Fruit fly (Drosophila melanogaster) whole organism, wandering third instar larva: ENCODE results near the gene Miga.

Source experiments
- CG9705 ChIP-seq: fragments of 200-800 bp; sonication (Bioruptor generic); optimal IDR thresholded peaks from 2 replicates; lab custom pipeline; 2018; ENCODE audit warnings: missing biosample characterization, mild to moderate bottlenecking, missing genetic modification characterization
- CrebA ChIP-seq: fragments of 200-800 bp; sonication (Bioruptor generic); optimal IDR thresholded peaks from 2 replicates; lab custom pipeline; 2016; ENCODE audit warnings: missing biosample characterization, mild to moderate bottlenecking, missing genetic modification characterization, borderline replicate concordance
- Dfd ChIP-seq: fragments of >200 bp; optimal IDR thresholded peaks from 2 replicates; lab custom pipeline; 2017; ENCODE audit warnings: missing biosample characterization, missing genetic modification characterization
- Dif ChIP-seq: fragments of 200-275, 200-300 bp; sonication (Bioruptor generic); optimal IDR thresholded peaks from 2 replicates; lab custom pipeline; 2018; ENCODE audit warnings: missing biosample characterization, missing genetic modification characterization; ENCODE audit not compliant: partially characterized antibody
- GATAd ChIP-seq: sonication (Bioruptor generic); optimal IDR thresholded peaks from 2 replicates; lab custom pipeline; 2016; ENCODE audit warnings: missing biosample characterization, missing genetic modification characterization
- HLH106 ChIP-seq: fragments of 200-800 bp; optimal IDR thresholded peaks from 3 replicates; lab custom pipeline; 2019; ENCODE audit warnings: missing biosample characterization, mild to moderate bottlenecking, missing genetic modification characterization, moderate library complexity
- Hnf4 ChIP-seq: fragments of 200-800 bp; sonication (Bioruptor generic); optimal IDR thresholded peaks from 2 replicates; lab custom pipeline; 2016; ENCODE audit warnings: missing biosample characterization, mild to moderate bottlenecking, missing genetic modification characterization
- Mio ChIP-seq: sonication (Bioruptor generic); optimal IDR thresholded peaks from 2 replicates; lab custom pipeline; 2016; ENCODE audit warnings: missing biosample characterization, missing genetic modification characterization
- OdsH ChIP-seq: fragments of 200-800 bp; sonication (Bioruptor generic); optimal IDR thresholded peaks from 2 replicates; lab custom pipeline; 2016; ENCODE audit warnings: missing biosample characterization, mild to moderate bottlenecking, missing genetic modification characterization
- Rel ChIP-seq, 2 experiments: fragments of 200-800 bp; sonication (Bioruptor generic) in 1 of 2; optimal IDR thresholded peaks; 2 replicates in 1 of 2; 3 replicates in 1 of 2; lab custom pipeline; 2016 to 2019; ENCODE audit warnings: mild to moderate bottlenecking in 2 of 2, missing biosample characterization in 2 of 2, missing genetic modification characterization in 2 of 2, moderate library complexity in 1 of 2
- Sp1 ChIP-seq: fragments of 200-800 bp; sonication (Bioruptor generic); optimal IDR thresholded peaks from 3 replicates; lab custom pipeline; 2019; ENCODE audit warnings: missing biosample characterization, mild to moderate bottlenecking, missing genetic modification characterization, moderate library complexity
- Vsx2 ChIP-seq: fragments of 200-300, 225-300 bp; sonication (Bioruptor generic); optimal IDR thresholded peaks from 2 replicates; lab custom pipeline; 2018; ENCODE audit warnings: missing biosample characterization, missing genetic modification characterization; ENCODE audit not compliant: partially characterized antibody
- br ChIP-seq: fragments of 200-800 bp; sonication (Bioruptor generic); optimal IDR thresholded peaks from 2 replicates; lab custom pipeline; 2016; ENCODE audit warnings: missing biosample characterization, missing genetic modification characterization
- brk ChIP-seq: fragments of 200-800 bp; sonication (Bioruptor generic); optimal IDR thresholded peaks from 2 replicates; lab custom pipeline; 2016; ENCODE audit warnings: missing biosample characterization, mild to moderate bottlenecking, missing genetic modification characterization
- dl ChIP-seq, 2 experiments: fragments of 175-275, 200-275 bp in 1 of 2; fragments of 200-275 bp in 1 of 2; sonication (Bioruptor generic); optimal IDR thresholded peaks; lab custom pipeline; 2018; ENCODE audit warnings: mild to moderate bottlenecking in 2 of 2, missing biosample characterization in 2 of 2, missing genetic modification characterization in 2 of 2, moderate library complexity in 2 of 2; ENCODE audit not compliant: partially characterized antibody in 2 of 2, insufficient read depth in 1 of 2
- dmrt93B ChIP-seq: fragments of 200-800 bp; sonication (Bioruptor generic); optimal IDR thresholded peaks from 2 replicates; lab custom pipeline; 2018; ENCODE audit warnings: missing biosample characterization, mild to moderate bottlenecking, missing genetic modification characterization
- dsf ChIP-seq: sonication (Bioruptor generic); optimal IDR thresholded peaks from 2 replicates; lab custom pipeline; 2016; ENCODE audit warnings: missing biosample characterization, missing genetic modification characterization, borderline replicate concordance
- ey ChIP-seq: fragments of 200-800 bp; sonication (Bioruptor generic); optimal IDR thresholded peaks from 2 replicates; lab custom pipeline; 2016; ENCODE audit warnings: missing biosample characterization, missing genetic modification characterization
- foxo ChIP-seq, 2 experiments: fragments of 200-800 bp; sonication (Bioruptor generic); optimal IDR thresholded peaks; 2 replicates in 1 of 2; 3 replicates in 1 of 2; lab custom pipeline; 2016 to 2017; ENCODE audit warnings: missing biosample characterization in 2 of 2, missing genetic modification characterization in 2 of 2
- fru ChIP-seq: fragments of 200-800 bp; sonication (Bioruptor generic); optimal IDR thresholded peaks from 3 replicates; lab custom pipeline; 2016; ENCODE audit warnings: missing biosample characterization, mild to moderate bottlenecking, missing genetic modification characterization
- h ChIP-seq: fragments of 200-800 bp; sonication (Bioruptor generic); optimal IDR thresholded peaks from 3 replicates; lab custom pipeline; 2016; ENCODE audit warnings: missing biosample characterization, mild to moderate bottlenecking, missing genetic modification characterization
- jim ChIP-seq: fragments of 175-275, 200-325 bp; sonication (Bioruptor generic); optimal IDR thresholded peaks from 2 replicates; lab custom pipeline; 2016; ENCODE audit warnings: missing biosample characterization, mild to moderate bottlenecking, missing genetic modification characterization
- lola ChIP-seq: fragments of >200 bp; optimal IDR thresholded peaks from 2 replicates; lab custom pipeline; 2017; ENCODE audit warnings: missing biosample characterization, missing genetic modification characterization
- pan ChIP-seq: fragments of >200 bp; optimal IDR thresholded peaks from 2 replicates; lab custom pipeline; 2017
- psq ChIP-seq: fragments of 200-800 bp; sonication (Bioruptor generic); optimal IDR thresholded peaks from 3 replicates; lab custom pipeline; 2017; ENCODE audit warnings: missing biosample characterization, mild to moderate bottlenecking, missing genetic modification characterization, moderate library complexity
- rgr ChIP-seq: fragments of 200-800 bp; sonication (Bioruptor generic); optimal IDR thresholded peaks from 3 replicates; lab custom pipeline; 2016; ENCODE audit warnings: missing biosample characterization, mild to moderate bottlenecking, missing genetic modification characterization
- sage ChIP-seq: fragments of 200-800 bp; sonication (Bioruptor generic); optimal IDR thresholded peaks from 2 replicates; lab custom pipeline; 2016; ENCODE audit warnings: missing biosample characterization, mild to moderate bottlenecking, missing genetic modification characterization
- sv ChIP-seq: fragments of 200-800 bp; sonication (Bioruptor generic); optimal IDR thresholded peaks from 3 replicates; lab custom pipeline; 2016; ENCODE audit warnings: missing biosample characterization, missing genetic modification characterization
- tai ChIP-seq: sonication (Bioruptor generic); optimal IDR thresholded peaks from 2 replicates; lab custom pipeline; 2016; ENCODE audit warnings: missing biosample characterization, missing genetic modification characterization
- usp ChIP-seq: fragments of >200 bp; optimal IDR thresholded peaks from 2 replicates; lab custom pipeline; 2017; ENCODE audit warnings: missing biosample characterization, missing genetic modification characterization
- woc ChIP-seq: sonication (Bioruptor generic); optimal IDR thresholded peaks from 2 replicates; lab custom pipeline; 2016; ENCODE audit warnings: missing biosample characterization, mild to moderate bottlenecking, missing genetic modification characterization

Miga gene

dm6 chrX:8455019-8455555 is 17.5 kb upstream of the Miga start, which contains the start of gene org-1:
Gene org-1, minus strand, starts transcription at chrX:8455069.
- TF ChIP-seq Dif (GFP tag; lab: Kevin White, UChicago) (no peak), foxo (GFP tag; optimal IDR thresholded peaks at IDR 0.05; lab: Kevin White, UChicago) (peak in 1 of 2 experiments; percentile 81), Dfd (GFP tag; lab: Kevin White, UChicago) (no peak), ey (GFP tag; lab: Kevin White, UChicago) (peak; percentile 74), HLH106 (peak; percentile 77), OdsH (GFP tag; lab: Kevin White, UChicago) (peak; percentile 69), sv (GFP tag; lab: Kevin White, UChicago) (peak; percentile 79), brk (GFP tag; lab: Kevin White, UChicago) (peak; percentile 4), jim (GFP tag; lab: Kevin White, UChicago) (no peak), Rel (GFP tag; optimal IDR thresholded peaks at IDR 0.05; lab: Kevin White, UChicago) (no peak), Rel (tag; optimal IDR thresholded peaks at IDR 0.05; lab: Kevin White, UChicago) (peak; percentile 19), tai (GFP tag; lab: Kevin White, UChicago) (peak; percentile 16), h (GFP tag; lab: Kevin White, UChicago) (peak; percentile 77), fru (GFP tag; lab: Kevin White, UChicago) (peak; percentile 67), rgr (GFP tag; lab: Kevin White, UChicago) (peak; percentile 76), br (peak; percentile 60), woc (GFP tag; lab: Kevin White, UChicago) (peak; percentile 26), Hnf4 (GFP tag; lab: Kevin White, UChicago) (peak; percentile 71), psq (GFP tag; lab: Kevin White, UChicago) (peak; percentile 61), dmrt93B (GFP tag; lab: Kevin White, UChicago) (peak; percentile 56), sage (GFP tag; lab: Kevin White, UChicago) (peak; percentile 43), dsf (GFP tag; lab: Kevin White, UChicago) (no peak), CG9705 (GFP tag; lab: Kevin White, UChicago) (peak; percentile 62), Sp1 (peak; percentile 66), Mio (GFP tag; lab: Kevin White, UChicago) (no peak)

DNA sequence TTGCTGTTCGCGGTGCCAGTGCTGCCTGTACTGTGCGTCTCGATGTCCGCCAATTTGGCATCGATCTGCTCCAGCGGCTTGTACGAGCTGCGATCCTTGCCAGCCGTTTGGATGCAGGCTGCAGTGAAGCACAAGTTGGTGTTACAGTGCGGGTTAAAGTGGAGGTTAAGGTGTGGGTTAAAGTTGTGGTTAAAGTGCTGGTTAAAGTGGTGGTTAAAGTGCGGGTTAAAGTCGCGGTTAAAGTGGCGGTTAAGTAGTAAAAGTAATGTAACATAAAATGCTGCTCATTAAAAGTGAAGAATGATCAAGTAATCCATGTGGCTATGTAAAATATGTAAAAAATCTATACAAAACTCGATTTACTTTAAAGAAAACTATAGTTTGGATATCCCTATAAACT is 14.5 kb upstream of the Miga start:
- TF ChIP-seq foxo (GFP tag; optimal IDR thresholded peaks at IDR 0.05; lab: Kevin White, UChicago) (no peak), psq (GFP tag; lab: Kevin White, UChicago) (no peak), Mio (GFP tag; lab: Kevin White, UChicago) (no peak), GATAd (GFP tag; lab: Kevin White, UChicago) (no peak), ey (GFP tag; lab: Kevin White, UChicago) (no peak), h (GFP tag; lab: Kevin White, UChicago) (no peak), lola (GFP tag; lab: Kevin White, UChicago) (no peak), tai (GFP tag; lab: Kevin White, UChicago) (no peak), Dfd (GFP tag; lab: Kevin White, UChicago) (no peak), rgr (GFP tag; lab: Kevin White, UChicago) (no peak)

dm6 chrX:8450214-8450904 is 12.7 kb upstream of the Miga start:
- TF ChIP-seq Vsx2 = no peak
- no peak for TF ChIP-seq sage (GFP tag; lab: Kevin White, UChicago)
- no peak for TF ChIP-seq pan
- TF ChIP-seq jim (GFP tag; lab: Kevin White, UChicago) = no peak
- no peak for TF ChIP-seq Sp1
- TF ChIP-seq foxo (GFP tag; optimal IDR thresholded peaks at IDR 0.05; lab: Kevin White, UChicago) = no peak
- TF ChIP-seq CG9705 (GFP tag; lab: Kevin White, UChicago) = no peak
- no peak for TF ChIP-seq rgr (GFP tag; lab: Kevin White, UChicago)
- no peak for TF ChIP-seq dl (GFP tag; optimal IDR thresholded peaks at IDR 0.05; lab: Kevin White, UChicago; ENCODE audit: insufficient read depth in 1 of 2, partially characterized antibody in 2 of 2)
- no peak for TF ChIP-seq woc (GFP tag; lab: Kevin White, UChicago)
- TF ChIP-seq fru (GFP tag; lab: Kevin White, UChicago) = no peak
- TF ChIP-seq usp (GFP tag; lab: Kevin White, UChicago) = no peak
- TF ChIP-seq Mio (GFP tag; lab: Kevin White, UChicago) = no peak
- no peak for TF ChIP-seq CrebA (GFP tag; lab: Kevin White, UChicago)
- TF ChIP-seq psq (GFP tag; lab: Kevin White, UChicago) = no peak
- no peak for TF ChIP-seq tai (GFP tag; lab: Kevin White, UChicago)
- no peak for TF ChIP-seq brk (GFP tag; lab: Kevin White, UChicago)
- no peak for TF ChIP-seq Rel (GFP tag; optimal IDR thresholded peaks at IDR 0.05; lab: Kevin White, UChicago)
- no peak for TF ChIP-seq Rel (tag; optimal IDR thresholded peaks at IDR 0.05; lab: Kevin White, UChicago)
- no peak for TF ChIP-seq ey (GFP tag; lab: Kevin White, UChicago)
